Fruit fly (Drosophila melanogaster) whole organism, adult: ENCODE data around the gene Aven.

Experiments
- CG11617 ChIP-seq: fragments of 200-800 bp; sonication (Bioruptor generic); optimal IDR thresholded peaks from 2 replicates; lab custom pipeline; 2017; ENCODE audit warnings: mild to moderate bottlenecking, missing biosample characterization, missing genetic modification reagents, missing genetic modification characterization
- CG12768 ChIP-seq: fragments of 200-800 bp; sonication (Bioruptor generic); optimal IDR thresholded peaks from 2 replicates; lab custom pipeline; 2017; ENCODE audit warnings: missing biosample characterization, missing genetic modification characterization, mild to moderate bottlenecking, moderate library complexity, missing genetic modification reagents
- CG14711 ChIP-seq: fragments of 200-800 bp; sonication (Bioruptor generic); optimal IDR thresholded peaks from 2 replicates; lab custom pipeline; 2018; ENCODE audit warnings: missing biosample characterization, mild to moderate bottlenecking, missing genetic modification characterization, moderate library complexity
- CG1620 ChIP-seq: fragments of 200-800 bp; sonication (Bioruptor generic); optimal IDR thresholded peaks from 2 replicates; lab custom pipeline; 2016; ENCODE audit warnings: missing biosample characterization, missing genetic modification characterization
- CG33017 ChIP-seq: fragments of 200-800 bp; sonication (Bioruptor generic); optimal IDR thresholded peaks from 2 replicates; lab custom pipeline; 2018; ENCODE audit warnings: missing biosample characterization, mild to moderate bottlenecking, missing genetic modification characterization, moderate library complexity
- CG5204 ChIP-seq: fragments of 200-800 bp; sonication (Bioruptor generic); optimal IDR thresholded peaks from 2 replicates; lab custom pipeline; 2016; ENCODE audit warnings: missing biosample characterization, missing genetic modification characterization
- CG7045 ChIP-seq: fragments of 200-800 bp; sonication (Bioruptor generic); optimal IDR thresholded peaks from 2 replicates; lab custom pipeline; 2017; ENCODE audit warnings: missing biosample characterization, mild to moderate bottlenecking, missing genetic modification characterization
- CG7101 ChIP-seq: fragments of 200-800 bp; sonication (Bioruptor generic); optimal IDR thresholded peaks from 2 replicates; lab custom pipeline; 2018; ENCODE audit warnings: missing biosample characterization, mild to moderate bottlenecking, missing genetic modification characterization, moderate library complexity
- Clk ChIP-seq: fragments of 200-800 bp; sonication (Bioruptor generic); optimal IDR thresholded peaks from 2 replicates; lab custom pipeline; 2017; ENCODE audit warnings: missing biosample characterization, missing genetic modification characterization
- Crg-1 ChIP-seq: fragments of 200-800 bp; sonication (Bioruptor generic); optimal IDR thresholded peaks from 2 replicates; lab custom pipeline; 2016; ENCODE audit warnings: missing biosample characterization, missing genetic modification characterization
- Hr96 ChIP-seq: fragments of 200-800 bp; sonication (Bioruptor generic); optimal IDR thresholded peaks from 2 replicates; lab custom pipeline; 2016; ENCODE audit warnings: missing biosample characterization, missing genetic modification characterization
- Mnt ChIP-seq: fragments of 200-800 bp; sonication (Bioruptor generic); optimal IDR thresholded peaks from 2 replicates; lab custom pipeline; 2016; ENCODE audit warnings: missing biosample characterization, mild to moderate bottlenecking, missing genetic modification characterization
- bab1 ChIP-seq: fragments of 200-800 bp; sonication (Bioruptor generic); optimal IDR thresholded peaks from 3 replicates; lab custom pipeline; 2019; ENCODE audit warnings: missing biosample characterization, mild to moderate bottlenecking, missing genetic modification characterization, moderate library complexity
- cic ChIP-seq: fragments of 200-800 bp; sonication (Bioruptor generic); optimal IDR thresholded peaks from 2 replicates; lab custom pipeline; 2017; ENCODE audit warnings: missing biosample characterization, mild to moderate bottlenecking, missing genetic modification characterization, moderate library complexity
- cnc ChIP-seq, 2 experiments: fragments of >200 bp; optimal IDR thresholded peaks; 2 replicates each; lab custom pipeline; 2017
- kay ChIP-seq: fragments of 200-800 bp; sonication (Bioruptor generic); peaks from one replicate; lab custom pipeline; 2016; ENCODE audit warnings: missing biosample characterization, missing genetic modification characterization, borderline replicate concordance
- ovo ChIP-seq: fragments of 200-800 bp; sonication (Bioruptor generic); optimal IDR thresholded peaks from 2 replicates; lab custom pipeline; 2016; ENCODE audit warnings: missing biosample characterization, missing genetic modification characterization
- pad ChIP-seq: fragments of 200-800 bp; sonication (Bioruptor generic); optimal IDR thresholded peaks from 3 replicates; lab custom pipeline; 2017; ENCODE audit warnings: missing biosample characterization, missing genetic modification characterization, mild to moderate bottlenecking, moderate library complexity, missing genetic modification reagents
- tj ChIP-seq: fragments of 200-800 bp; sonication (Bioruptor generic); optimal IDR thresholded peaks from 3 replicates; lab custom pipeline; 2017; ENCODE audit warnings: missing biosample characterization, mild to moderate bottlenecking, missing genetic modification characterization, moderate library complexity
- toe ChIP-seq: fragments of 200-800 bp; sonication (Bioruptor generic); optimal IDR thresholded peaks from 2 replicates; lab custom pipeline; 2016; ENCODE audit warnings: missing biosample characterization, missing genetic modification characterization

Gene Aven

dm6 chrX:12662679-12663463, 33.4 kb upstream of the Aven start:
- TF ChIP-seq CG1620 (GFP tag; lab: Kevin White, UChicago) (no peak), Clk (GFP tag; lab: Kevin White, UChicago) (no peak), CG7101 (tag; lab: Kevin White, UChicago) (peak; percentile 84), CG7045 (GFP tag; lab: Kevin White, UChicago) (no peak), Crg-1 (GFP tag; lab: Kevin White, UChicago) (peak; percentile 45), CG14711 (tag; lab: Kevin White, UChicago) (peak; percentile 82), ovo (peak; percentile 11), cnc (optimal IDR thresholded peaks at IDR 0.05; lab: Kevin White, UChicago) (no peak), kay (GFP tag; lab: Kevin White, UChicago) (no peak), Hr96 (no peak), Mnt (peak; percentile 15), CG12768 (GFP tag; lab: Kevin White, UChicago) (no peak), cic (GFP tag; lab: Kevin White, UChicago) (no peak), CG5204 (GFP tag; lab: Kevin White, UChicago) (no peak), bab1 (GFP tag; lab: Kevin White, UChicago) (peak; percentile 96), tj (GFP tag; lab: Kevin White, UChicago) (peak; percentile 99), CG33017 (tag; lab: Kevin White, UChicago) (peak; percentile 39), toe (GFP tag; lab: Kevin White, UChicago) (no peak), pad (GFP tag; lab: Kevin White, UChicago) (peak; percentile 74), CG11617 (GFP tag; lab: Kevin White, UChicago) (peak; percentile 61)

dm6 chrX:12661435-12661949, 32.1 kb upstream of the Aven start:
- peak; percentile 92 for TF ChIP-seq kay (GFP tag; lab: Kevin White, UChicago)
- TF ChIP-seq CG7045 (GFP tag; lab: Kevin White, UChicago) = peak; percentile 9
- TF ChIP-seq CG1620 (GFP tag; lab: Kevin White, UChicago) = no peak
- no peak for TF ChIP-seq Clk (GFP tag; lab: Kevin White, UChicago)
- TF ChIP-seq bab1 (GFP tag; lab: Kevin White, UChicago) = peak; percentile 31
- no peak for TF ChIP-seq pad (GFP tag; lab: Kevin White, UChicago)
- no peak for TF ChIP-seq CG5204 (GFP tag; lab: Kevin White, UChicago)
- TF ChIP-seq CG33017 (tag; lab: Kevin White, UChicago) = no peak
- no peak for TF ChIP-seq CG14711 (tag; lab: Kevin White, UChicago)
- peak; percentile 56 for TF ChIP-seq Mnt
- TF ChIP-seq CG11617 (GFP tag; lab: Kevin White, UChicago) = no peak
- TF ChIP-seq cic (GFP tag; lab: Kevin White, UChicago) = peak; percentile 59
- no peak for TF ChIP-seq Hr96
- TF ChIP-seq cnc (optimal IDR thresholded peaks at IDR 0.05; lab: Kevin White, UChicago) = no peak
- TF ChIP-seq ovo = no peak
- TF ChIP-seq Crg-1 (GFP tag; lab: Kevin White, UChicago) = peak; percentile 19
- no peak for TF ChIP-seq toe (GFP tag; lab: Kevin White, UChicago)
- TF ChIP-seq CG12768 (GFP tag; lab: Kevin White, UChicago) = no peak
- peak; percentile 30 for TF ChIP-seq CG7101 (tag; lab: Kevin White, UChicago)
- TF ChIP-seq tj (GFP tag; lab: Kevin White, UChicago) = peak; percentile 58

- TF ChIP-seq cic (GFP tag; lab: Kevin White, UChicago) (peak; percentile 73), Clk (GFP tag; lab: Kevin White, UChicago) (no peak), tj (GFP tag; lab: Kevin White, UChicago) (peak; percentile 24), Mnt (peak; percentile 79), ovo (peak; percentile 39), bab1 (GFP tag; lab: Kevin White, UChicago) (peak; percentile 24), CG14711 (tag; lab: Kevin White, UChicago) (no peak), pad (GFP tag; lab: Kevin White, UChicago) (peak; percentile 48), CG5204 (GFP tag; lab: Kevin White, UChicago) (no peak), CG12768 (GFP tag; lab: Kevin White, UChicago) (peak; percentile 23), CG11617 (GFP tag; lab: Kevin White, UChicago) (peak; percentile 21), CG7045 (GFP tag; lab: Kevin White, UChicago) (no peak), Hr96 (no peak), Crg-1 (GFP tag; lab: Kevin White, UChicago) (no peak), CG1620 (GFP tag; lab: Kevin White, UChicago) (no peak), kay (GFP tag; lab: Kevin White, UChicago) (no peak), toe (GFP tag; lab: Kevin White, UChicago) (no peak), cnc (optimal IDR thresholded peaks at IDR 0.05; lab: Kevin White, UChicago) (no peak), CG7101 (tag; lab: Kevin White, UChicago) (peak; percentile 59), CG33017 (tag; lab: Kevin White, UChicago) (peak; percentile 7)
Measured at dm6 chrX:12660030-12660630, 30.7 kb upstream of the Aven start.

- TF ChIP-seq CG14711 (tag; lab: Kevin White, UChicago) = no peak
- peak; percentile 22 for TF ChIP-seq CG1620 (GFP tag; lab: Kevin White, UChicago)
- peak; percentile 61 for TF ChIP-seq Mnt
- no peak for TF ChIP-seq cic (GFP tag; lab: Kevin White, UChicago)
- peak; percentile 16 for TF ChIP-seq CG11617 (GFP tag; lab: Kevin White, UChicago)
- TF ChIP-seq CG5204 (GFP tag; lab: Kevin White, UChicago) = no peak
- no peak for TF ChIP-seq Clk (GFP tag; lab: Kevin White, UChicago)
- no peak for TF ChIP-seq kay (GFP tag; lab: Kevin White, UChicago)
- TF ChIP-seq pad (GFP tag; lab: Kevin White, UChicago) = no peak
- TF ChIP-seq tj (GFP tag; lab: Kevin White, UChicago) = peak; percentile 95
- no peak for TF ChIP-seq CG33017 (tag; lab: Kevin White, UChicago)
- TF ChIP-seq CG12768 (GFP tag; lab: Kevin White, UChicago) = no peak
- TF ChIP-seq Hr96 = no peak
- peak; percentile 50 for TF ChIP-seq bab1 (GFP tag; lab: Kevin White, UChicago)
- peak; percentile 10 for TF ChIP-seq toe (GFP tag; lab: Kevin White, UChicago)
- peak; percentile 29 for TF ChIP-seq CG7101 (tag; lab: Kevin White, UChicago)
- TF ChIP-seq CG7045 (GFP tag; lab: Kevin White, UChicago) = no peak
- TF ChIP-seq ovo = peak; percentile 83
- TF ChIP-seq Crg-1 (GFP tag; lab: Kevin White, UChicago) = no peak
- no peak for TF ChIP-seq cnc (optimal IDR thresholded peaks at IDR 0.05; lab: Kevin White, UChicago)
Measured at dm6 chrX:12658999-12659560, 29.6 kb upstream of the Aven start, which contains the start of gene Tis11. Gene Tis11 (plus strand): TSS chrX:12659415.
